Worm (Caenorhabditis elegans): ENCODE results near the gene dpf-1.

ce11 chrV:15521920-15522319 is 50.8 kb downstream of the dpf-1 start, which contains the start of gene lgc-31:
- TF ChIP-seq blmp-1 (tag; optimal IDR thresholded peaks at IDR 0.05), result no peak
- TF ChIP-seq snpc-4 (tag; optimal IDR thresholded peaks at IDR 0.05), result no peak
- TF ChIP-seq lsy-2 (tag; optimal IDR thresholded peaks at IDR 0.05), result no peak
- TF ChIP-seq lin-32 (GFP tag; optimal IDR thresholded peaks at IDR 0.05), result no peak
- TF ChIP-seq unc-39 (tag; optimal IDR thresholded peaks at IDR 0.05), result no peak
